Worm (Caenorhabditis elegans) whole organism, mixed stage, embryonic: ENCODE results near the gene Y39B6A.43.

Source experiments
- elt-3 ChIP-seq: fragments of 150-350 bp; optimal IDR thresholded peaks from 2 replicates; lab custom pipeline; 2014; ENCODE audit warnings: missing biosample characterization, missing genetic modification characterization
- mep-1 ChIP-seq: fragments of 150-350 bp; optimal IDR thresholded peaks from 2 replicates; lab custom pipeline; 2017; ENCODE audit warnings: missing biosample characterization, missing genetic modification reagents, missing genetic modification characterization, inconsistent platforms
- nhr-12 ChIP-seq: fragments of 150-350 bp; optimal IDR thresholded peaks from 2 replicates; lab custom pipeline; 2014; ENCODE audit warnings: missing biosample characterization, missing genetic modification characterization
- nhr-76 ChIP-seq: sonication (generic microtip); optimal IDR thresholded peaks from 2 replicates; lab custom pipeline; 2017; ENCODE audit warnings: missing biosample characterization, missing genetic modification characterization
- unc-120 ChIP-seq: sonication (generic microtip); optimal IDR thresholded peaks from 2 replicates; lab custom pipeline; 2017; ENCODE audit warnings: missing genetic modification characterization, missing compliant biosample characterization; ENCODE audit not compliant: poor library complexity, severe bottlenecking
- unc-39 ChIP-seq: fragments of 150-350 bp; optimal IDR thresholded peaks from 2 replicates; lab custom pipeline; 2014; ENCODE audit warnings: missing biosample characterization, missing genetic modification characterization

DNA sequence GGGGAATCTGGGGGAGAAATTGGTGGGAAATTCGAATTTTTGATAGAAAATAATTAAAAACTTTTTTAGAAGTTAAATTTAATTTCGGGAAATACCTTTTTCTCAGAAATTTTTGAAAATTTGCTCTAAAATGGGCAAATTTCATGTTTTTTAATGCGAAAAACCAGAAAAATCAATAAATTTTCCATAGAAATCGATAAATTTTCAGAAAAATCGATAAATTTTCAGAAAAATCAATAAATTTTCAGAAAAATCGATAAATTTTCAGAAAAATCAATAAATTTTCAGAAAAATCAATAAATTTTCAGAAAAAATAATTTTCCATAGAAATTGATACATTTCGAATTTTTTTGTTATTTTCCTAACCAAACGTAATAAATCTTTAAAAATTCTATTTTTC lies 18.5 kb upstream of the Y39B6A.43 start:
- TF ChIP-seq unc-120 (no peak), elt-3 (tag; lab: Kevin White, UChicago) (no peak), mep-1 (tag; lab: Kevin White, UChicago) (no peak), nhr-12 (tag; lab: Kevin White, UChicago) (no peak), unc-39 (tag; lab: Kevin White, UChicago) (no peak), nhr-76 (tag; lab: Kevin White, UChicago) (no peak)
